Fruit fly (Drosophila melanogaster): ENCODE results near the gene muc.

DNA sequence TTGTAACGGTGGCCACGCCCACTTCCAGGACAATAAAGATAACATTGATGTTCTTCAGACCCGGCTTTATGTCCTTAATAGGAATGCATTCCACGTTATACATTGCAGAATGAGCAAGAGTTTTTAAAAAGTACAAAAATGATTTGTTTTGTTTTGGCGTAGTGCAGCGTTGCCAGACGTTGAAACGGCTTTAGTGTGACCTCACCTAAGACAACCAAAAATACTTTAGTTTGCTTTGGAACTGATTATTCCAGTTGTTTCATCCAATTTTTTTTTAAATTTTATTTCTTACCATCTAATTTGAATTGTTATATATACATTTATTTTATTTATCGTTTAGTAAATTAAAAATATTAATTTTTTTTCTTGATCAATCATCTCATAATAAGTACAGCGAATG, 17.1 kb upstream of the muc start, which contains the start of gene CG5181:
- TF ChIP-seq gl (tag; optimal IDR thresholded peaks at IDR 0.05) (no peak), EcR (GFP tag; optimal IDR thresholded peaks at IDR 0.05) (no peak), Ets98B (GFP tag; IDR thresholded peaks at IDR 0.05) (no peak), rn (GFP tag; IDR thresholded peaks at IDR 0.05) (no peak), CG9948 (tag; optimal IDR thresholded peaks at IDR 0.05) (no peak), D1 (tag; optimal IDR thresholded peaks at IDR 0.05) (no peak), CG10348 (GFP tag; IDR thresholded peaks at IDR 0.05) (no peak), Pif1A (GFP tag; optimal IDR thresholded peaks at IDR 0.05) (no peak), CG14655 (GFP tag; optimal IDR thresholded peaks at IDR 0.05) (no peak), CG34367 (tag; optimal IDR thresholded peaks at IDR 0.05) (no peak), CG13204 (GFP tag; optimal IDR thresholded peaks at IDR 0.05) (no peak)
